3 worm cellular contexts compared by ENCODE assay signal in genomic region chrIV:3266841-3267240, ce11.
A peak's percentile ranks its signal among the peaks of the same experiment; 100 is the strongest.
TF ChIP-seq lines count a peak whose summit lies in the region.

No protein-coding gene starts in this region.

TF ChIP-seq in whole organism, L4 larva, 104 proteins besides CTCF, POLR2A, EP300 and RAD21:
- TF ChIP-seq F26F4.8 (GFP tag; conservative IDR thresholded peaks at IDR 0.05; lab: Robert Waterston, UW) (no peak), set-16 (GFP tag; IDR thresholded peaks at IDR 0.05; lab: Robert Waterston, UW) (peak; percentile 73), rbr-2 (tag; optimal IDR thresholded peaks at IDR 0.05; lab: Kevin White, UChicago) (no peak), duxl-1 (tag; optimal IDR thresholded peaks at IDR 0.05; lab: Kevin White, UChicago; ENCODE audit: poor library complexity) (no peak), nhr-42 (GFP tag; IDR thresholded peaks at IDR 0.05; lab: Robert Waterston, UW) (0 out of 2 replicates have a peak, but pooled peaks have one; percentile 12)

TF ChIP-seq in whole organism, midembryonic, 9 proteins besides CTCF, POLR2A, EP300 and RAD21:
- TF ChIP-seq ztf-23 (GFP tag; IDR thresholded peaks at IDR 0.05; lab: Robert Waterston, UW) (no peak), flt-1 (GFP tag; IDR thresholded peaks at IDR 0.05; lab: Robert Waterston, UW) (0 out of 2 replicates have a peak, but pooled peaks have one; percentile 59)
TF ChIP-seq in whole organism, midembryonic: peak in this region for 1.

TF ChIP-seq in whole organism, young adult, 124 proteins besides CTCF, POLR2A, EP300 and RAD21:
- TF ChIP-seq repo-1 (tag; optimal IDR thresholded peaks at IDR 0.05; lab: Kevin White, UChicago) (no peak), ama-1 (optimal IDR thresholded peaks at IDR 0.05; lab: Kevin White, UChicago) (no peak), ama-1 (GFP tag; optimal IDR thresholded peaks at IDR 0.05; lab: Kevin White, UChicago) (no peak), ceh-79 (tag; optimal IDR thresholded peaks at IDR 0.05; lab: Kevin White, UChicago) (no peak), madf-3 (GFP tag; IDR thresholded peaks at IDR 0.05; lab: Robert Waterston, UW) (no peak), snpc-1.3 (tag; optimal IDR thresholded peaks at IDR 0.05; lab: Kevin White, UChicago; ENCODE audit: insufficient read depth) (no peak), hlh-26 (GFP tag; conservative IDR thresholded peaks at IDR 0.05; lab: Robert Waterston, UW) (no peak), snpc-4 (GFP tag; optimal IDR thresholded peaks at IDR 0.05; lab: Kevin White, UChicago) (no peak), snpc-4 (tag; optimal IDR thresholded peaks at IDR 0.05; lab: Kevin White, UChicago) (peak in 3 of 4 experiments; percentile 25 to 79 (median 30)), ztf-28 (GFP tag; IDR thresholded peaks at IDR 0.05; lab: Robert Waterston, UW) (no peak), hmg-20 (GFP tag; IDR thresholded peaks at IDR 0.05; lab: Robert Waterston, UW) (no peak), F23B12.7 (tag; optimal IDR thresholded peaks at IDR 0.05; lab: Kevin White, UChicago; ENCODE audit: insufficient read depth) (no peak), egrh-3 (GFP tag; IDR thresholded peaks at IDR 0.05; lab: Robert Waterston, UW) (no peak; the same call in 1 of the 2 replicates), dpl-1 (GFP tag; optimal IDR thresholded peaks at IDR 0.05; lab: Kevin White, UChicago) (no peak), tbp1 (GFP tag; optimal IDR thresholded peaks at IDR 0.05; lab: Kevin White, UChicago) (no peak), zim-3 (tag; optimal IDR thresholded peaks at IDR 0.05; lab: Kevin White, UChicago) (no peak), zfh-2 (GFP tag; conservative IDR thresholded peaks at IDR 0.05; lab: Robert Waterston, UW) (peak; percentile 64)

Comparison
In these comparisons a context has a peak if more than half of its experiments do, and no peak if none do; other contexts are left out.
1. Of the 7 proteins assayed by ChIP-seq in both whole organism, young adult and whole organism, L4 larva: peak only in whole organism, young adult: snpc-4; only in whole organism, L4 larva: none; in both: none; in neither: 6.